Worm (Caenorhabditis elegans) whole organism, L3 larva: ENCODE data around the gene R07B1.8.

Source experiments
- fos-1 ChIP-seq: fragments of 150-350 bp; optimal IDR thresholded peaks from 2 replicates; lab custom pipeline; 2014; ENCODE audit warnings: missing biosample characterization, missing genetic modification characterization
- nhr-237 ChIP-seq: fragments of 150-350 bp; optimal IDR thresholded peaks from 2 replicates; lab custom pipeline; 2014; ENCODE audit warnings: missing biosample characterization, missing genetic modification characterization
- nhr-25 ChIP-seq: sonication (generic microtip); optimal IDR thresholded peaks from 2 replicates; lab custom pipeline; 2017; ENCODE audit warnings: missing biosample characterization, missing genetic modification characterization
- pqm-1 ChIP-seq: fragments of 150-350 bp; optimal IDR thresholded peaks from 2 replicates; lab custom pipeline; 2017; ENCODE audit warnings: missing biosample characterization, missing genetic modification characterization, inconsistent platforms
- snpc-4 ChIP-seq: fragments of 150-350 bp; optimal IDR thresholded peaks from 2 replicates; lab custom pipeline; 2014; ENCODE audit warnings: missing biosample characterization, missing genetic modification characterization
- unc-39 ChIP-seq: sonication (generic microtip); optimal IDR thresholded peaks from 4 replicates; lab custom pipeline; 2017; ENCODE audit warnings: missing biosample characterization, missing genetic modification characterization
- ztf-4 ChIP-seq: fragments of 150-350 bp; optimal IDR thresholded peaks from 2 replicates; lab custom pipeline; 2014; ENCODE audit warnings: missing biosample characterization, missing genetic modification characterization

- TF ChIP-seq nhr-25 (tag; lab: Kevin White, UChicago) (no peak), unc-39 (tag; lab: Kevin White, UChicago) (no peak), ztf-4 (no peak), nhr-237 (tag; lab: Kevin White, UChicago) (no peak), snpc-4 (tag; lab: Kevin White, UChicago) (no peak), pqm-1 (tag; lab: Kevin White, UChicago) (no peak), fos-1 (tag; lab: Kevin White, UChicago) (no peak)
These were observed at the start of gene R07B1.8 for ce11 chrX:9872554-9872953.
